Worm (Caenorhabditis elegans) whole organism, mixed stage, embryonic: ENCODE results near the gene ZC190.6.

ENCODE experiments used
- elt-3 ChIP-seq: fragments of 150-350 bp; optimal IDR thresholded peaks from 2 replicates; lab custom pipeline; 2014; ENCODE audit warnings: missing biosample characterization, missing genetic modification characterization
- snpc-4 ChIP-seq: fragments of 150-350 bp; optimal IDR thresholded peaks from 2 replicates; lab custom pipeline; 2014; ENCODE audit warnings: missing biosample characterization, missing genetic modification characterization

DNA sequence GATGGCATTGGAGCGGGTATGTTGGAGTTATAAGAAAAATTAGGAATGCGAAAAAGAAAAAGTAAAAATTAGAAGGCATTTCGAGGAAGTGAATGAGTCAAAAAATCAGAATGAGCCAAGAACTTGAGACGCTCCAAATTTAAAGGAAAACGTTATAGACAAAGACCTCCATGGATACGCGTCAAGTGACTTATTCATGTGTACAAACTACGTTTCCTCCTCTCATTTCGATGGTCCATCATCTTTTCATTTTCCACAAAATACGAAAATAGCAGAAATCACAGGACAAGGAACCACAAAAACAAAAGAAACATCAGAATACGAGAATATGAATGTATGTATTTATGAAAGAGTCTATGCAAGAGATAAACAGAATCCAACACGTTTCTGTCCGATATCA lies 35.8 kb downstream of the ZC190.6 start, which contains the start of gene F28A12.3:
- TF ChIP-seq elt-3 (no peak), snpc-4 (tag; lab: Kevin White, UChicago) (no peak)
